Fruit fly (Drosophila melanogaster) whole organism, embryonic: ENCODE results near the gene Nsun2.

Experiments
- Mad ChIP-seq: fragments of 200-800 bp; sonication (Bioruptor generic); optimal IDR thresholded peaks from 2 replicates; lab custom pipeline; 2016; ENCODE audit warnings: missing biosample characterization, missing genetic modification characterization
- croc ChIP-seq: fragments of 200-800 bp; sonication (Bioruptor generic); conservative IDR thresholded peaks from 3 replicates; pipeline ENCODE4 v1.3.6; 2022; ENCODE audit warnings: missing biosample characterization, missing genetic modification characterization
- fd96Cb ChIP-seq: fragments of 200-800 bp; sonication (Bioruptor generic); optimal IDR thresholded peaks from 2 replicates; lab custom pipeline; 2018; ENCODE audit warnings: missing biosample characterization, mild to moderate bottlenecking, missing genetic modification characterization, moderate library complexity
- hbn ChIP-seq: fragments of 200-800 bp; sonication (Bioruptor generic); IDR thresholded peaks from 2 replicates; pipeline ENCODE4 v1.3.6; 2022; ENCODE audit warnings: missing biosample characterization, missing genetic modification characterization; ENCODE audit not compliant: partially characterized antibody
- nerfin-2 ChIP-seq: fragments of 200-800 bp; sonication (Bioruptor generic); IDR thresholded peaks from 2 replicates; pipeline ENCODE4 v1.3.6; 2022; ENCODE audit warnings: missing biosample characterization, missing genetic modification characterization; ENCODE audit not compliant: partially characterized antibody
- sens ChIP-seq: fragments of 200-800 bp; sonication (Bioruptor generic); peaks from one replicate; lab custom pipeline; 2016; ENCODE audit warnings: missing biosample characterization, missing genetic modification characterization
- sim ChIP-seq: fragments of 200-800 bp; sonication (Bioruptor generic); IDR thresholded peaks from 2 replicates; pipeline ENCODE4 v1.3.6; 2022; ENCODE audit warnings: missing biosample characterization, missing genetic modification characterization
- sug ChIP-seq: fragments of 200-800 bp; optimal IDR thresholded peaks from 2 replicates; lab custom pipeline; 2019; ENCODE audit warnings: missing biosample characterization, mild to moderate bottlenecking, missing genetic modification characterization, moderate library complexity

- TF ChIP-seq fd96Cb (tag; lab: Kevin White, UChicago) (no peak), Mad (GFP tag; lab: Kevin White, UChicago) (no peak), hbn (GFP tag; lab: Robert Waterston, UW) (no peak), nerfin-2 (no peak), croc (GFP tag; lab: Robert Waterston, UW) (no peak), sens (GFP tag; lab: Kevin White, UChicago) (peak; percentile 10), sim (GFP tag; lab: Robert Waterston, UW) (no peak), sug (no peak)
These were observed 37.5 kb upstream of the Nsun2 start for dm6 chrX:4150989-4151388.
